Fruit fly (Drosophila melanogaster): ENCODE data around the gene CG31301.

CG31301 gene

DNA sequence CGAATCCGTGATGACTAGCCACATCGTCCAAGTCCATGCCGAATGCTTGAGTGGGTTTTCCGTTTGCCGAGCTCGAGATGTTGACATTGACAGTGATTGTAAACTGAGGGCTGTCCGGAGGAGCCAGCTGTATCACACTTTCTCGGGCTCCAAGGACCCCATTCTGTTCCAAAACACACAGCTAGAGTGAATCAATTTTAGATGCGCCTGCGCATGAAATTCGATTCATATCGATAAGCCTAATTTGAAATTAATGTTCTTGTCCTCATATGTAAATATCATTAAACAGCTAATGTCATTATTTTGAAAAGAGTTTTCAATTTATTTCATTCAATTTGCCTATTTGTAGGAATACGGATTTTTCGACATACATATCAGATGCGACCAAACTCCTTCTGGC lies 23.7 kb downstream of the CG31301 start, which contains the start of gene CG14868:
Gene CG14868, minus strand, starts transcription at position 204 of the 400 bp plus-strand sequence.
- TF ChIP-seq CG10274 (GFP tag; optimal IDR thresholded peaks at IDR 0.05) = no peak
- TF ChIP-seq Rx (GFP tag; IDR thresholded peaks at IDR 0.05) = no peak
- peak; percentile 91 for TF ChIP-seq ewg (GFP tag; optimal IDR thresholded peaks at IDR 0.05)
- no peak for TF ChIP-seq CG2875 (GFP tag; optimal IDR thresholded peaks at IDR 0.05)
- no peak for TF ChIP-seq CG7745 (tag; optimal IDR thresholded peaks at IDR 0.05)
- TF ChIP-seq Deaf1 (tag; optimal IDR thresholded peaks at IDR 0.05) = no peak
- TF ChIP-seq gfzf (GFP tag; optimal IDR thresholded peaks at IDR 0.05) = no peak
- 0 out of 2 replicates have a peak, but pooled peaks have one; percentile 11 for TF ChIP-seq MBD-R2 (GFP tag; IDR thresholded peaks at IDR 0.05)
- TF ChIP-seq Lhr (GFP tag; optimal IDR thresholded peaks at IDR 0.05) = no peak
- no peak for TF ChIP-seq bowl (GFP tag; IDR thresholded peaks at IDR 0.05)
- TF ChIP-seq unc-4 (GFP tag; IDR thresholded peaks at IDR 0.05; ENCODE audit: partially characterized antibody) = 0 out of 2 replicates have a peak, but pooled peaks have one; percentile 30
- no peak for TF ChIP-seq CG15479 (GFP tag; optimal IDR thresholded peaks at IDR 0.05)
- no peak for TF ChIP-seq CG17385 (GFP tag; optimal IDR thresholded peaks at IDR 0.05)
- no peak for TF ChIP-seq CG8478 (optimal IDR thresholded peaks at IDR 0.05)
- peak; percentile 48 for TF ChIP-seq onecut (GFP tag; IDR thresholded peaks at IDR 0.05)
- TF ChIP-seq esg (GFP tag; conservative IDR thresholded peaks at IDR 0.05) = no peak
- TF ChIP-seq Doc2 (GFP tag; IDR thresholded peaks at IDR 0.05) = no peak
- no peak for TF ChIP-seq HLH54F (GFP tag; optimal IDR thresholded peaks at IDR 0.05)
- no peak for TF ChIP-seq HLHmδ (GFP tag; optimal IDR thresholded peaks at IDR 0.05)
- no peak for TF ChIP-seq CG13123 (GFP tag; optimal IDR thresholded peaks at IDR 0.05)
- TF ChIP-seq CkIIα-i1 (GFP tag; IDR thresholded peaks at IDR 0.05) = no peak
- no peak for TF ChIP-seq slou (GFP tag; optimal IDR thresholded peaks at IDR 0.05)
- no peak for TF ChIP-seq nau (GFP tag; optimal IDR thresholded peaks at IDR 0.05)
- peak; percentile 44 for TF ChIP-seq MESR4 (GFP tag; optimal IDR thresholded peaks at IDR 0.05)
- TF ChIP-seq Dip2 (GFP tag; IDR thresholded peaks at IDR 0.05) = no peak
- no peak for TF ChIP-seq ATbp (GFP tag; optimal IDR thresholded peaks at IDR 0.05)
- no peak for TF ChIP-seq gem (tag; optimal IDR thresholded peaks at IDR 0.05)
- no peak for TF ChIP-seq chif (GFP tag; optimal IDR thresholded peaks at IDR 0.05)

DNA sequence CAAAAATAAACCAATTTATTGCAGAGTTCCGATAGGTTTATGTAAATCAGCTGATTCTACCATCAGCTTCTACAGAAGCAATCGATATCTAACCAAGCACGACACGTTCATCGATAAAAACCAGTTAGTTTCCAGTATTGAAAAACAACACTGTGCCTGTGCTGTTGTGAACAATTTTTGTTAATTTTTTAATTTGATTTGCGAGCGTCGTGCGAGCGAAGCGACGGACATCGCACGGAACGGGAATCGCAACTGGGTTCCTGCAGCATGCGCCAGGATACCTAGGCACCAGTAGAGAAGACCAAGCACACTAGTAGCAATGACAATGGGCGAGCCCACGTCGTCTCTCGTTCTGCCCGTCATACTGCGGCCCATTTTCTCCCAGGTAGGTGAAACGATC lies 25.8 kb downstream of the CG31301 start, which contains the start of the genes Ccm3 and CG6136:
Gene Ccm3, plus strand, starts transcription at position 125 of the 400 bp plus-strand sequence.
Gene CG6136, minus strand, starts transcription at position 380 of the 400 bp plus-strand sequence.
- no peak for TF ChIP-seq ro (GFP tag; IDR thresholded peaks at IDR 0.05)
- TF ChIP-seq sug (tag; optimal IDR thresholded peaks at IDR 0.05) = peak; percentile 58
- TF ChIP-seq eve (GFP tag; optimal IDR thresholded peaks at IDR 0.05) = no peak
- TF ChIP-seq Hr51 (GFP tag; optimal IDR thresholded peaks at IDR 0.05) = peak in 1 of 2 experiments; percentile 23
- no peak for TF ChIP-seq CG12071 (GFP tag; optimal IDR thresholded peaks at IDR 0.05)
- TF ChIP-seq E2f1 (GFP tag; IDR thresholded peaks at IDR 0.05) = peak; percentile 56; the same call in 1 of the 2 replicates
- TF ChIP-seq CG4328 (GFP tag; optimal IDR thresholded peaks at IDR 0.05) = no peak
- TF ChIP-seq Hand (GFP tag; optimal IDR thresholded peaks at IDR 0.05) = no peak
- no peak for TF ChIP-seq crc (GFP tag; optimal IDR thresholded peaks at IDR 0.05)
- no peak for TF ChIP-seq h (optimal IDR thresholded peaks at IDR 0.05)
- peak; percentile 62 for TF ChIP-seq CG32532 (GFP tag; IDR thresholded peaks at IDR 0.05)
- TF ChIP-seq CG2889 (GFP tag; IDR thresholded peaks at IDR 0.05) = no peak
- no peak for TF ChIP-seq Abd-B (GFP tag; optimal IDR thresholded peaks at IDR 0.05)
- TF ChIP-seq CG2875 (GFP tag; optimal IDR thresholded peaks at IDR 0.05) = no peak
- TF ChIP-seq CG9876 (GFP tag; optimal IDR thresholded peaks at IDR 0.05) = no peak
- TF ChIP-seq jumu (GFP tag; optimal IDR thresholded peaks at IDR 0.05) = peak; percentile 2
- peak; percentile 30 for TF ChIP-seq CG4424 (GFP tag; optimal IDR thresholded peaks at IDR 0.05)
- TF ChIP-seq grn (GFP tag; optimal IDR thresholded peaks at IDR 0.05) = no peak
- no peak for TF ChIP-seq D (optimal IDR thresholded peaks at IDR 0.05)
- TF ChIP-seq D (GFP tag; optimal IDR thresholded peaks at IDR 0.05) = no peak
- TF ChIP-seq CG10543 (GFP tag; optimal IDR thresholded peaks at IDR 0.05) = no peak
- TF ChIP-seq CG11696 (GFP tag; IDR thresholded peaks at IDR 0.05) = no peak
- TF ChIP-seq NC2α (GFP tag; optimal IDR thresholded peaks at IDR 0.05) = no peak
- TF ChIP-seq hth (optimal IDR thresholded peaks at IDR 0.05) = no peak
- TF ChIP-seq wdn (GFP tag; IDR thresholded peaks at IDR 0.05) = no peak; the same call in 1 of the 2 replicates
- no peak for TF ChIP-seq CG31365 (tag; optimal IDR thresholded peaks at IDR 0.05)
